Fruit fly (Drosophila melanogaster): ENCODE data around the gene sty.

Gene sty

dm6 chr3L:3418207-3419086, 6.3 kb downstream of the sty start (continued):
- TF ChIP-seq fd64A (GFP tag; optimal IDR thresholded peaks at IDR 0.05) (peak; percentile 39), tup (GFP tag; optimal IDR thresholded peaks at IDR 0.05) (no peak), CG34422 (GFP tag; IDR thresholded peaks at IDR 0.05) (peak; percentile 63), otp (GFP tag; IDR thresholded peaks at IDR 0.05) (peak; percentile 67; the same call in 2 of the 3 replicates), sug (tag; optimal IDR thresholded peaks at IDR 0.05) (peak; percentile 98), Dip2 (GFP tag; IDR thresholded peaks at IDR 0.05) (peak; percentile 50; the same call in 1 of the 2 replicates), unc-4 (GFP tag; IDR thresholded peaks at IDR 0.05; ENCODE audit: partially characterized antibody) (peak; percentile 30; the same call in 1 of the 2 replicates), CG4360 (GFP tag; IDR thresholded peaks at IDR 0.05) (peak; percentile 55), ham (GFP tag; IDR thresholded peaks at IDR 0.05) (peak; percentile 35; the same call in 1 of the 2 replicates), bigmax (GFP tag; optimal IDR thresholded peaks at IDR 0.05) (peak; percentile 22), CG9797 (GFP tag; optimal IDR thresholded peaks at IDR 0.05) (peak; percentile 13), Oaz (GFP tag; IDR thresholded peaks at IDR 0.05) (peak; percentile 58), en (GFP tag; optimal IDR thresholded peaks at IDR 0.05) (no peak), CG13775 (GFP tag; optimal IDR thresholded peaks at IDR 0.05) (peak; percentile 14), gsb (GFP tag; IDR thresholded peaks at IDR 0.05) (peak; percentile 59), PHDP (tag; optimal IDR thresholded peaks at IDR 0.05) (peak; percentile 69), tio (GFP tag; optimal IDR thresholded peaks at IDR 0.05) (peak; percentile 9), Pdp1 (GFP tag; optimal IDR thresholded peaks at IDR 0.05) (peak; percentile 43 to 52), Dp (GFP tag; optimal IDR thresholded peaks at IDR 0.05) (no peak), CG3163 (GFP tag; optimal IDR thresholded peaks at IDR 0.05) (peak; percentile 23), CG1233 (GFP tag; optimal IDR thresholded peaks at IDR 0.05) (peak; percentile 40), CG6272 (GFP tag; IDR thresholded peaks at IDR 0.05) (peak; percentile 76), CG6175 (GFP tag; IDR thresholded peaks at IDR 0.05) (peak; percentile 79; the same call in 2 of the 3 replicates), gsb-n (tag; optimal IDR thresholded peaks at IDR 0.05) (peak; percentile 30), row (GFP tag; IDR thresholded peaks at IDR 0.05) (peak; percentile 85), Optix (GFP tag; IDR thresholded peaks at IDR 0.05) (peak; percentile 69; the same call in 2 of the 3 replicates), CG13424 (tag; optimal IDR thresholded peaks at IDR 0.05) (peak; percentile 50), Bteb2 (GFP tag; optimal IDR thresholded peaks at IDR 0.05) (peak; percentile 65), CG2116 (GFP tag; optimal IDR thresholded peaks at IDR 0.05) (peak; percentile 20), shn (GFP tag; optimal IDR thresholded peaks at IDR 0.05) (peak; percentile 65), CG4424 (GFP tag; optimal IDR thresholded peaks at IDR 0.05) (no peak), CG7357 (GFP tag; IDR thresholded peaks at IDR 0.05) (peak; percentile 47; the same call in 2 of the 3 replicates), btn (GFP tag; optimal IDR thresholded peaks at IDR 0.05) (peak; percentile 40), wdn (GFP tag; IDR thresholded peaks at IDR 0.05) (peak; percentile 78), mld (GFP tag; IDR thresholded peaks at IDR 0.05; ENCODE audit: partially characterized antibody) (no peak), CG3847 (GFP tag; IDR thresholded peaks at IDR 0.05) (peak; percentile 80), az2 (GFP tag; optimal IDR thresholded peaks at IDR 0.05) (peak; percentile 43), Jarid2 (GFP tag; optimal IDR thresholded peaks at IDR 0.05) (peak; percentile 40), CG16863 (GFP tag; optimal IDR thresholded peaks at IDR 0.05) (peak; percentile 47), BEAF-32 (GFP tag; optimal IDR thresholded peaks at IDR 0.05) (no peak), CG4820 (GFP tag; optimal IDR thresholded peaks at IDR 0.05) (peak; percentile 40), CG16779 (GFP tag; IDR thresholded peaks at IDR 0.05) (peak; percentile 74), CkIIα-i1 (GFP tag; IDR thresholded peaks at IDR 0.05) (no peak), Drgx (GFP tag; IDR thresholded peaks at IDR 0.05) (peak; percentile 99), fu2 (GFP tag; optimal IDR thresholded peaks at IDR 0.05) (peak; percentile 50), CG16815 (GFP tag; optimal IDR thresholded peaks at IDR 0.05) (peak; percentile 48), CG4707 (GFP tag; optimal IDR thresholded peaks at IDR 0.05) (peak; percentile 38), Ets65A (GFP tag) (peak; percentile 93), sim (GFP tag; IDR thresholded peaks at IDR 0.05) (peak; percentile 18; the same call in 1 of the 2 replicates)
